Worm (Caenorhabditis elegans) whole organism, L1 larva: ENCODE measurements around the gene ssu-2.

ENCODE experiments used
- C16A3.4 ChIP-seq: fragments of 150-350 bp; optimal IDR thresholded peaks from 2 replicates; lab custom pipeline; 2014; ENCODE audit warnings: missing biosample characterization, missing genetic modification characterization
- C34B4.2 ChIP-seq: sonication (generic microtip); optimal IDR thresholded peaks from 2 replicates; lab custom pipeline; 2017; ENCODE audit warnings: mild to moderate bottlenecking, missing genetic modification characterization, missing compliant biosample characterization
- F16B12.6 ChIP-seq: fragments of 150-350 bp; optimal IDR thresholded peaks from 2 replicates; lab custom pipeline; 2014; ENCODE audit warnings: missing biosample characterization, missing genetic modification characterization
- Y116A8C.19 ChIP-seq: sonication (generic microtip); optimal IDR thresholded peaks from 2 replicates; lab custom pipeline; 2016; ENCODE audit warnings: missing compliant biosample characterization, missing genetic modification characterization, borderline replicate concordance
- blmp-1 ChIP-seq: fragments of 150-350 bp; optimal IDR thresholded peaks from 2 replicates; lab custom pipeline; 2014; ENCODE audit warnings: missing biosample characterization, missing genetic modification characterization
- ceh-63 ChIP-seq: fragments of 200-800 bp; sonication (Bioruptor generic); optimal IDR thresholded peaks from 2 replicates; lab custom pipeline; 2018; ENCODE audit warnings: mild to moderate bottlenecking, missing genetic modification characterization, missing compliant biosample characterization
- ceh-8 ChIP-seq: fragments of 200-800 bp; sonication (Bioruptor generic); optimal IDR thresholded peaks from 2 replicates; lab custom pipeline; 2018; ENCODE audit warnings: mild to moderate bottlenecking, missing genetic modification characterization, moderate library complexity, missing compliant biosample characterization
- ceh-82 ChIP-seq, 3 experiments: fragments of 150-350 bp in 1 of 3; sonication (generic microtip) in 2 of 3; optimal IDR thresholded peaks; 2 replicates each; lab custom pipeline; 2014 to 2017; ENCODE audit warnings: missing biosample characterization in 3 of 3, missing genetic modification characterization in 3 of 3
- dpl-1 ChIP-seq, 3 experiments: fragments of 150-350 bp in 2 of 3; sonication (generic microtip) in 1 of 3; optimal IDR thresholded peaks; 2 replicates each; lab custom pipeline; 2014 to 2017; ENCODE audit warnings: missing biosample characterization in 3 of 3, missing genetic modification characterization in 3 of 3, missing genetic modification reagents in 3 of 3
- efl-3 ChIP-seq: fragments of 200-800 bp; sonication (Bioruptor generic); optimal IDR thresholded peaks from 2 replicates; lab custom pipeline; 2018; ENCODE audit warnings: mild to moderate bottlenecking, missing genetic modification characterization, missing compliant biosample characterization
- egl-13 ChIP-seq: sonication (generic microtip); optimal IDR thresholded peaks from 2 replicates; lab custom pipeline; 2016; ENCODE audit warnings: missing genotype, missing genetic modification reagents, missing genetic modification characterization, missing compliant biosample characterization
- elt-3 ChIP-seq, 6 experiments: fragments of 150-350 bp in 1 of 6; sonication (generic microtip); optimal IDR thresholded peaks; 2 replicates each; lab custom pipeline; 2017 to 2018; ENCODE audit warnings: missing biosample characterization in 6 of 6, missing genetic modification characterization in 6 of 6, inconsistent platforms in 1 of 6
- fkh-8 ChIP-seq: sonication (generic microtip); optimal IDR thresholded peaks from 2 replicates; lab custom pipeline; 2016; ENCODE audit warnings: mild to moderate bottlenecking, missing genetic modification characterization, missing compliant biosample characterization
- grh-1 ChIP-seq: fragments of 200-800 bp; sonication (Bioruptor generic); IDR thresholded peaks from 2 replicates; pipeline ENCODE4 v1.3.6; 2022; ENCODE audit warnings: missing genetic modification reagents, missing genetic modification characterization, missing compliant biosample characterization
- lin-35 ChIP-seq, 2 experiments: fragments of 150-350 bp; optimal IDR thresholded peaks; 2 replicates each; lab custom pipeline; 2014; ENCODE audit warnings: missing biosample characterization in 2 of 2, missing genetic modification characterization in 2 of 2, missing genetic modification reagents in 2 of 2
- mdl-1 ChIP-seq, 2 experiments: fragments of 150-350 bp; optimal IDR thresholded peaks; 2 replicates each; lab custom pipeline; 2014 to 2017; ENCODE audit warnings: missing biosample characterization in 2 of 2, missing genetic modification characterization in 2 of 2, inconsistent platforms in 1 of 2
- mef-2 ChIP-seq: fragments of 150-350 bp; optimal IDR thresholded peaks from 2 replicates; lab custom pipeline; 2014; ENCODE audit warnings: missing biosample characterization, missing genetic modification characterization
- mep-1 ChIP-seq: fragments of 150-350 bp; optimal IDR thresholded peaks from 2 replicates; lab custom pipeline; 2014; ENCODE audit warnings: missing biosample characterization, missing genetic modification characterization
- nhr-28 ChIP-seq: fragments of 150-350 bp; optimal IDR thresholded peaks from 2 replicates; lab custom pipeline; 2014; ENCODE audit warnings: missing biosample characterization, missing genetic modification characterization
- nhr-47 ChIP-seq: sonication (generic microtip); optimal IDR thresholded peaks from 2 replicates; lab custom pipeline; 2016; ENCODE audit warnings: mild to moderate bottlenecking, missing genetic modification characterization, moderate library complexity, missing compliant biosample characterization
- nhr-84 ChIP-seq: sonication (generic microtip); optimal IDR thresholded peaks from 2 replicates; lab custom pipeline; 2017; ENCODE audit warnings: missing biosample characterization, missing genetic modification characterization
- pag-3 ChIP-seq: sonication (generic microtip); optimal IDR thresholded peaks from 2 replicates; lab custom pipeline; 2017; ENCODE audit warnings: missing genetic modification characterization, mild to moderate bottlenecking, missing compliant biosample characterization, antibody characterized with exemption, borderline replicate concordance; ENCODE audit not compliant: insufficient read depth
- pax-3 ChIP-seq: fragments of 200-800 bp; sonication (Bioruptor generic); optimal IDR thresholded peaks from 2 replicates; lab custom pipeline; 2018; ENCODE audit warnings: mild to moderate bottlenecking, missing genetic modification characterization, moderate library complexity, missing compliant biosample characterization
- rnt-1 ChIP-seq: sonication (generic microtip); optimal IDR thresholded peaks from 2 replicates; lab custom pipeline; 2016; ENCODE audit warnings: mild to moderate bottlenecking, missing genetic modification characterization, moderate library complexity, missing compliant biosample characterization
- skn-1 ChIP-seq: fragments of 150-350 bp; optimal IDR thresholded peaks from 2 replicates; lab custom pipeline; 2014; ENCODE audit warnings: missing biosample characterization, missing genetic modification characterization
- sox-4 ChIP-seq: sonication (generic microtip); optimal IDR thresholded peaks from 2 replicates; lab custom pipeline; 2016; ENCODE audit warnings: missing genetic modification characterization, missing compliant biosample characterization
- sptf-1 ChIP-seq: fragments of 150-350 bp; optimal IDR thresholded peaks from 2 replicates; lab custom pipeline; 2014; ENCODE audit warnings: missing biosample characterization, missing genetic modification characterization
- sup-37 ChIP-seq: fragments of 200-800 bp; sonication (Bioruptor generic); optimal IDR thresholded peaks from 2 replicates; lab custom pipeline; 2018; ENCODE audit warnings: mild to moderate bottlenecking, missing genetic modification characterization, missing compliant biosample characterization
- tbx-2 ChIP-seq: sonication (generic microtip); optimal IDR thresholded peaks from 2 replicates; lab custom pipeline; 2016; ENCODE audit warnings: missing genetic modification characterization, missing compliant biosample characterization
- unc-130 ChIP-seq: fragments of 150-350 bp; optimal IDR thresholded peaks from 2 replicates; lab custom pipeline; 2017; ENCODE audit warnings: missing biosample characterization, missing genetic modification characterization, inconsistent platforms
- unc-30 ChIP-seq: sonication (generic microtip); optimal IDR thresholded peaks from 2 replicates; lab custom pipeline; 2017; ENCODE audit warnings: missing biosample characterization, missing genetic modification characterization
- unc-86 ChIP-seq: sonication (generic microtip); optimal IDR thresholded peaks from 2 replicates; lab custom pipeline; 2016; ENCODE audit warnings: missing genetic modification characterization, missing compliant biosample characterization
- xbp-1 ChIP-seq: sonication (generic microtip); optimal IDR thresholded peaks from 2 replicates; lab custom pipeline; 2016; ENCODE audit warnings: missing genetic modification characterization, missing compliant biosample characterization
- zip-4 ChIP-seq: fragments of 200-800 bp; sonication (Bioruptor generic); optimal IDR thresholded peaks from 2 replicates; lab custom pipeline; 2018; ENCODE audit warnings: mild to moderate bottlenecking, missing genetic modification characterization, moderate library complexity, missing compliant biosample characterization
- ztf-11 ChIP-seq, 2 experiments: sonication (generic microtip); optimal IDR thresholded peaks; 2 replicates each; lab custom pipeline; 2016 to 2017; ENCODE audit warnings: missing genetic modification characterization in 2 of 2, missing biosample characterization in 1 of 2, missing compliant biosample characterization in 1 of 2
- ztf-4 ChIP-seq: fragments of 150-350 bp; optimal IDR thresholded peaks from 2 replicates; lab custom pipeline; 2014; ENCODE audit warnings: missing biosample characterization, missing genetic modification characterization

The ssu-2 gene

DNA sequence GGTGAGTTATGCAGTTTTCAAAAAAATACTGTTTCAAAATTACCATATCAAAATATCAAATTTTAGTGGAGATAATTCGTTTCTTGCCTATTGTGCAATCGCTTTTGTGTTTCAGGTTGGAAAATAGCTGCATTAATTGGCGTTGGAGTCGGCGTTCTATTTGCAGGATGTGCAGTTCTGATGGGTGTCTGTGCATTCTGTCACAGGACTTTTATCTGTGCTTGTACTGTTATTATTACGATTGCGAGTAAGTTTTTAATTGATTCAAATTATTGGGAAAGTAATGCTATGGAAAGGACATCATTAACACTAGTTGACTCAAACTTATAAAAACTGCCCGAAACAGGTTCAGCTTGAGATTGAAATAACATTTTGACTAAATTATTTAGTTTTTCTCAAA lies 33.8 kb downstream of the ssu-2 start:
- TF ChIP-seq unc-130 (tag; lab: Kevin White, UChicago), result no peak
- TF ChIP-seq mep-1, result no peak
- no peak for TF ChIP-seq nhr-47 (tag; lab: Kevin White, UChicago)
- no peak for TF ChIP-seq elt-3 (tag; optimal IDR thresholded peaks at IDR 0.05; lab: Kevin White, UChicago)
- TF ChIP-seq blmp-1 (tag; lab: Kevin White, UChicago), result no peak
- no peak for TF ChIP-seq sup-37 (GFP tag; lab: Kevin White, UChicago)
- TF ChIP-seq lin-35 (GFP tag; optimal IDR thresholded peaks at IDR 0.05; lab: Kevin White, UChicago), result no peak
- no peak for TF ChIP-seq dpl-1 (GFP tag; optimal IDR thresholded peaks at IDR 0.05; lab: Kevin White, UChicago)
- no peak for TF ChIP-seq nhr-28 (tag; lab: Kevin White, UChicago)
- no peak for TF ChIP-seq egl-13 (tag; lab: Kevin White, UChicago)
- no peak for TF ChIP-seq mef-2
- TF ChIP-seq pax-3 (tag; lab: Kevin White, UChicago), result no peak
- TF ChIP-seq unc-86 (tag; lab: Kevin White, UChicago), result no peak
- no peak for TF ChIP-seq zip-4 (GFP tag; lab: Kevin White, UChicago)

DNA sequence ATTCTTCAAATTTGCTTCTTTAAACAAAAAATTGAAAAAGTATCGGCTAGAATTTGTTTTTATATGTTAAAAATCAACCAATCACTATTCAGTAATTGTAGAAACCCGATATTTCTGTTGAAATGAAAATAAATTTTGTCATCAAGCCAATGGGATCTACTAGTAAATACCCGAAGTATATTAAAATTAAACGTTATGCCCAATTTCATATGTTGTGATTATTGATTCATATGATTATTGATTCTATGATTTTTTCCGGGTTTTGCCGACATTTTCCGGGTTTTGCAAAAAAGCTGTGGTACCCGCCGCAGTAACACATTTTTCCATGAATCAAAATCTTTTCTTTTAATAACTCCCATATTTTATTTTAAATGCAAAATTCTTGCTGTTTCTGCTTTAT lies 34.5 kb downstream of the ssu-2 start:
- TF ChIP-seq tbx-2, result no peak
- TF ChIP-seq unc-30 (tag; lab: Kevin White, UChicago), result no peak
- no peak for TF ChIP-seq pag-3 (tag; lab: Kevin White, UChicago)
- TF ChIP-seq C34B4.2 (tag; lab: Kevin White, UChicago), result no peak
- TF ChIP-seq nhr-28 (tag; lab: Kevin White, UChicago), result no peak
- TF ChIP-seq ceh-63, result no peak
- TF ChIP-seq, all 84 proteins: peak for 0

ce11 chrIV:14408569-14408968 lies 47.5 kb downstream of the ssu-2 start:
- TF ChIP-seq mdl-1 (tag; optimal IDR thresholded peaks at IDR 0.05; lab: Kevin White, UChicago) (no peak), skn-1 (tag; lab: Kevin White, UChicago) (no peak), grh-1 (no peak), sptf-1 (tag; lab: Kevin White, UChicago) (no peak), tbx-2 (no peak), ceh-8 (GFP tag; lab: Kevin White, UChicago) (no peak)

DNA sequence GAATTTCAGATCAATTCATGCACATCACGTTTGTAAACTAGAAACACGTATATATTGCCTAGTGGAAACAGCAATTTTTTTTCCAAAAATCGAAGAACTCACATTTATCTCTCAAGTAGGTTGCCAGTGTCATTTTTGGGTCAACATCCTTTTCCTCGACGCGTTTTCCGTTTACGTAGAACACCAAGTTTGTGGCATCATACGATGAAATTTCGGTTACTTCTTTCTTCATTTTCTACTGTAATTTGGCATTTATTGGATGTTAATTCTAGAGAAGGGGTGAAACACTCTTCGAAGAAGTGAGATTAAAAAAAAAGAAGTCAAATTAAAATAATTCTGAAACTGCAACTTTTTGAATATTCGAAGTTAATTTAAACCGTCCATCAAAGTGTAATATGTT lies 51.6 kb downstream of the ssu-2 start, which contains the start of gene xdh-1:
xdh-1 (minus strand) TSS at position 240 of the 400 bp plus-strand sequence.
- TF ChIP-seq lin-35 (GFP tag; optimal IDR thresholded peaks at IDR 0.05; lab: Kevin White, UChicago) (no peak), tbx-2 (no peak), sox-4 (tag; lab: Kevin White, UChicago) (no peak), mep-1 (no peak), unc-86 (tag; lab: Kevin White, UChicago) (no peak), mef-2 (no peak), ztf-4 (tag; lab: Kevin White, UChicago) (no peak), rnt-1 (no peak), sup-37 (GFP tag; lab: Kevin White, UChicago) (no peak), xbp-1 (no peak), nhr-84 (tag; lab: Kevin White, UChicago) (no peak), ceh-82 (tag; optimal IDR thresholded peaks at IDR 0.05; lab: Kevin White, UChicago) (no peak), fkh-8 (tag; lab: Kevin White, UChicago) (no peak), efl-3 (no peak), F16B12.6 (tag; lab: Kevin White, UChicago) (no peak), blmp-1 (tag; lab: Kevin White, UChicago) (no peak), C16A3.4 (tag; lab: Kevin White, UChicago) (no peak), ztf-11 (tag; optimal IDR thresholded peaks at IDR 0.05; lab: Kevin White, UChicago) (no peak), Y116A8C.19 (tag; lab: Kevin White, UChicago) (no peak)
